Worm (Caenorhabditis elegans) whole organism, early embryonic: Measurements from ENCODE around the gene K02E10.6.

Experiments
- ama-1 ChIP-seq: fragments of 150-350 bp; optimal IDR thresholded peaks from 2 replicates; lab custom pipeline; 2014
- ceh-36 ChIP-seq: sonication (generic microtip); optimal IDR thresholded peaks from 2 replicates; lab custom pipeline; 2016; ENCODE audit warnings: missing genetic modification characterization, inconsistent platforms, missing compliant biosample characterization
- hmbx-1 ChIP-seq: sonication (generic microtip); optimal IDR thresholded peaks from 2 replicates; lab custom pipeline; 2016; ENCODE audit warnings: mild to moderate bottlenecking, missing genetic modification characterization, missing compliant biosample characterization
- hmg-4 ChIP-seq: fragments of 200-800 bp; sonication (Bioruptor generic); optimal IDR thresholded peaks from 2 replicates; lab custom pipeline; 2018; ENCODE audit warnings: mild to moderate bottlenecking, missing genetic modification characterization, missing compliant biosample characterization
- tbx-37 ChIP-seq: fragments of 200-800 bp; sonication (Bioruptor generic); conservative IDR thresholded peaks from 2 replicates; pipeline ENCODE4 v1.3.6; 2022; ENCODE audit warnings: missing genetic modification reagents, missing genetic modification characterization, missing compliant biosample characterization

- TF ChIP-seq ceh-36 (tag; lab: Kevin White, UChicago) (no peak), tbx-37 (GFP tag; lab: Robert Waterston, UW) (no peak), ama-1 (lab: Kevin White, UChicago) (no peak), hmg-4 (GFP tag; lab: Kevin White, UChicago) (no peak), hmbx-1 (no peak)
These were observed 34.6 kb upstream of the K02E10.6 start for ce11 chrX:2516949-2517696.
